Worm (Caenorhabditis elegans): ENCODE data around the gene coh-4.

DNA sequence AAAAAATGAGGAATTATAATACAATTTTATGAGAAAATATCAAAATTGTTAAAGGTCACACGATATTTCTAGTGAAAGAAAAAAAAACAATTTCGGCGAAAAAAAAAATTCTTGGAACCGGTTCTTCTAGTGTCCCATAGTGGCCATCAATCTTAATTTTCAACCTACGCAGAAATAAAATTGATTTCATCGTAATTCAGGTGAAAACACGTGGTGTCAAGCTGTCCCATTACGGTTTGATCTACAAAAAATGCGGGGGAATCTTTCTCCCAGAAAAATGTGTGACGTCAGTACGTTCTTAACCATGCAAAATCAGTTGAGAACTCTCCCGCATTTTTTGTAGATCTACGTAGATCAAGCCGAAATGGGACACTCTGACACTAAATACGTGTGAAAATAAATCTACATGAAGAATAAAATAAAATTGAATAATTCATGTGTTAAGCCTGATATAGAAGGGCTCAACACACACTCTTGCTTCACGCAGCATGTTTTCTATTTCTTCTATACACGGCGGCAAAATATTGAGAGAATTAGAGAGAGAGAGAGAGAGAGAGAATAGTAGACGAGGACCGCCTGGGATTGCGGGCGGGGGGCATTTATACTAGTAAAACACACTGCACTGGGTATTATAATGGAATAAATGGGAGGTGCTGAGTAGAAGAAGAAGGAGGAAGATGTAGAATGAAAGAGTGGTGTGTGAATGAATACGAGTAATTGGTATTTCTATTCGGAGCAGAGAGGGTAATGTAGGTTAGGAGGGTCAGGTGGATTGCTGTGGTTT, 17.4 kb upstream of the coh-4 start:
- no peak for TF ChIP-seq Y56A3A.18 (GFP tag; IDR thresholded peaks at IDR 0.05)
- TF ChIP-seq mxl-1 (tag; optimal IDR thresholded peaks at IDR 0.05) = no peak
- TF ChIP-seq ama-1 (optimal IDR thresholded peaks at IDR 0.05) = no peak
- TF ChIP-seq ama-1 (GFP tag; optimal IDR thresholded peaks at IDR 0.05) = no peak

All from whole organism, young adult.